Fruit fly (Drosophila melanogaster): ENCODE data around the gene Ent2.

Gene Ent2

DNA sequence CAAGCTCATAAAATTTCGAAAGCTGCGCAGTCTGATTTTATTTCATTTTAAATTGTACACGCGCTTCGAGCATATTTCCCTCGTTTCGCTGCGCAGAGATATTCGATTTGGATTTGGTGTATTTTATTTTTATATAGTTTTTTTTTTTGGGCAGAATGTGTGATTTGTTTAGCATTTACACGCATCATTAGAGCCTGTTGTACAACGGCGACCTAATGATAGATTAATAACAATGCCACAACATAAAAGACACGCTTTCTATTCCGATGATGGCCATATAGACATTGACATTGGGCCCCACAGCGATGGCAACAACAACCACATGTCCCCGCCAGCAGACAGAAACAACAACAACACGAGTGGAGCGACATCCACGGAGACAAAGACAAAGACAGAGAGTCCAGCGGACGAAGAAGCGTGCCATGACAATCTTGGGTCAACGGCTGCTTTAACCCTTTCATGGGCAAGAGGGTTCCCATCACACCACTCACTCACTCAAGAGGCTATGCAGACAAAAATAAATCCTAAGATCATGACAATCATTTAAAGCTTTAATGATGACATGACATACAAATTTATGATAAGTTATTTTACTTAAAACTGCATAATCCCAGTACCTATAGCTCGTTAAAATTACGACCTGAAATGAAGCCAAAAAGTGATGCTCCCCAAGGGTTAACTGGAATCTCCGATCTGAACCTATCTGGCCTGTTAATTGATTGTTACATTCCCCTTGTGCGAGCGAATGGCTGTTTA, 8.9 kb upstream of the Ent2 start (continued):
- TF ChIP-seq Doc3 (GFP tag; IDR thresholded peaks at IDR 0.05; ENCODE audit: partially characterized antibody) = no peak

DNA sequence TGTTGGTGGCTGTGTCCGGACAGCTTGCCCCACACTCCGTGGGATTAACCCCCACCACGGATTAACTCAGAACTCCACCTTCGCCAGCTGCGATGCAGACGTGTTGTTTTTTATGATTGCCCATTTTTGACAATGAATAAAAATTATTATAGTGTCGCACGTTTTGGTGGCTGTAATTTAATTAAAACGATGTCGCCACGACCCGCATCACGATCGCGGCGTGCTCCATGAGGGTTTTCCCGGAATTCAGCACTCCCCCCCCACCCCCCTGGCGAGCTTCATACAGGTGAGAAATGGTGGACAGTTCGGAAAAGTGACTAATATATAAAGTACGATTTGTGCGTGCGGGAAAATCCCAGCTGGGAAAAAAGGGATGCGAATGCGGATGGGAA, 8.3 kb upstream of the Ent2 start:
- TF ChIP-seq cwo (GFP tag; optimal IDR thresholded peaks at IDR 0.05) = peak; percentile 25
- TF ChIP-seq Stat92E (GFP tag; optimal IDR thresholded peaks at IDR 0.05) = peak in 1 of 3 experiments; percentile 84
- TF ChIP-seq sr (GFP tag; IDR thresholded peaks at IDR 0.05) = 0 out of 3 replicates have a peak, but pooled peaks have one; percentile 34
- TF ChIP-seq gcm (GFP tag; optimal IDR thresholded peaks at IDR 0.05) = peak; percentile 80
- no peak for TF ChIP-seq H15 (GFP tag; IDR thresholded peaks at IDR 0.05)
- TF ChIP-seq zen2 (GFP tag; IDR thresholded peaks at IDR 0.05; ENCODE audit: partially characterized antibody) = peak; percentile 48; the same call in 1 of the 3 replicates
- no peak for TF ChIP-seq lmd (GFP tag; IDR thresholded peaks at IDR 0.05)
- peak; percentile 31; the same call in 1 of the 2 replicates for TF ChIP-seq Awh (GFP tag; IDR thresholded peaks at IDR 0.05)
- peak; percentile 55 for TF ChIP-seq sd (tag; optimal IDR thresholded peaks at IDR 0.05)
- TF ChIP-seq Aef1 (GFP tag; IDR thresholded peaks at IDR 0.05) = no peak
- peak; percentile 32 for TF ChIP-seq HLHmδ (GFP tag; optimal IDR thresholded peaks at IDR 0.05)
- peak; percentile 58 for TF ChIP-seq abd-A (tag; optimal IDR thresholded peaks at IDR 0.05)

DNA sequence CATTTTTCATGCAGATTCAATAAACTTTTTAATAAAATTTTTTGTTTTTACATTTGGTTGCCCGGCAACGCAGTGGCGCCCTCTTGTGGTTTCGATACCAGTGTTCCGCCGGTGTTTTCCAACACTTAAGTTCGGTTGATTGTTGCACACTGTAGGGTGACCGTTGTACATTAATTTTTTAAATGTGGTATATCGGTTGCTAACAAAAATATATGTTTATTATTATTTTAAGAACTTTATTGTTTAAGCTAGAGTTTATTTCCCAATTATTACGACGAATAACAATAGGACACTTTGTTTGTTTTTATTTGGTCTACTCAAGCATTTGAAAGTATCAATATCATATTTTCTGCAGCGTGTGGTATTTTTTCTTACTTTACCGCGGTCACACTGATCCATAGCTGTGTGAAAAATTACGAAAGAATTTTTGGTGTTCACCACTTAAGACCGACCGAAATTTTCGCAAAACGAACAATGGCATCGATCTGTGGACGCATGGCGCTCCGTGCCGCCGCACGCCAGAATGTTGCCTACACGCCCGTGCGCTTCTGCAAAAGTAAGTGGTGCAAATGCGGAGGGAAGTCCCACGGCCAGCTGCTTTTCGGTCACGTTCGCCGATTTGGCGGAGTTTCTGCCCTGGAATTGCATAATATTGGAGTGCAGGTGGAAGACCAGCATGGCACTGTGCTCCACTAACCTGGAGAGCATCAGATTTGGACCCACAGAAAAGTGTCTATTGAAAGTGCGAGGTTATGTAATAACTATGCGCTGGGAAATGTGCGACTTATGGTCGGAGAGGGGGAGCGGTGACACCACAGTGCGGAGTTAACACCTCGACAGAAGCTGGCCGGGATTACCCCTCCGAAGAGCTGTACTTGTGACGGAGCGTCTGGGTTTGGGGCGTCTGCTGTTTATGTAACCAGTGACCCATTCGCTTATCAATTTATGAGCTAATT, 4.4 kb upstream of the Ent2 start, which contains the start of the genes IFT52 and COX5B:
IFT52 (minus strand) TSS at position 74 of the 956 bp plus-strand sequence.
COX5B (plus strand) TSS at position 372 of the 956 bp plus-strand sequence.
- TF ChIP-seq B-H2 (GFP tag; optimal IDR thresholded peaks at IDR 0.05) (peak; percentile 82), br (optimal IDR thresholded peaks at IDR 0.05) (no peak), exex (tag; optimal IDR thresholded peaks at IDR 0.05) (peak; percentile 7), Mrtf (GFP tag; IDR thresholded peaks at IDR 0.05) (peak; percentile 30; the same call in 1 of the 3 replicates), pnt (GFP tag; optimal IDR thresholded peaks at IDR 0.05) (peak; percentile 55), CG17186 (GFP tag; optimal IDR thresholded peaks at IDR 0.05) (peak; percentile 42), tup (GFP tag; optimal IDR thresholded peaks at IDR 0.05) (peak; percentile 72), CG18764 (GFP tag; optimal IDR thresholded peaks at IDR 0.05) (peak; percentile 69), Chrac-16 (GFP tag; optimal IDR thresholded peaks at IDR 0.05) (no peak), CG18599 (GFP tag; optimal IDR thresholded peaks at IDR 0.05) (peak; percentile 36), luna (GFP tag; optimal IDR thresholded peaks at IDR 0.05) (peak; percentile 34), CG15514 (GFP tag; optimal IDR thresholded peaks at IDR 0.05) (peak; percentile 69), usp (GFP tag; optimal IDR thresholded peaks at IDR 0.05) (no peak), p53 (GFP tag; optimal IDR thresholded peaks at IDR 0.05) (peak; percentile 52), CG6254 (GFP tag; optimal IDR thresholded peaks at IDR 0.05) (peak; percentile 80), toy (GFP tag; IDR thresholded peaks at IDR 0.05) (no peak), YL-1 (GFP tag; optimal IDR thresholded peaks at IDR 0.05) (peak; percentile 48), Mes4 (GFP tag; optimal IDR thresholded peaks at IDR 0.05) (no peak), CG34224 (GFP tag; IDR thresholded peaks at IDR 0.05; ENCODE audit: partially characterized antibody) (no peak), gt (GFP tag; IDR thresholded peaks at IDR 0.05) (no peak), slp2 (GFP tag; optimal IDR thresholded peaks at IDR 0.05) (peak; percentile 49), Dref (GFP tag; IDR thresholded peaks at IDR 0.05) (peak; percentile 63), twi (tag; optimal IDR thresholded peaks at IDR 0.05) (peak; percentile 20), Eip74EF (GFP tag; optimal IDR thresholded peaks at IDR 0.05) (no peak), Dll (GFP tag; IDR thresholded peaks at IDR 0.05; ENCODE audit: partially characterized antibody) (peak; percentile 68; the same call in 3 of the 4 replicates), CG17802 (tag; optimal IDR thresholded peaks at IDR 0.05) (peak; percentile 61), ac (GFP tag; optimal IDR thresholded peaks at IDR 0.05) (no peak), CG6683 (GFP tag; optimal IDR thresholded peaks at IDR 0.05) (peak; percentile 10), CG4820 (GFP tag; optimal IDR thresholded peaks at IDR 0.05) (peak; percentile 69), zf30C (GFP tag; optimal IDR thresholded peaks at IDR 0.05) (no peak)

Measured in whole organism, embryonic.